Worm (Caenorhabditis elegans): ENCODE measurements around the gene C02F5.5.
A peak's percentile ranks its signal among the peaks of the same experiment; 100 is the strongest.

The C02F5.5 gene

DNA sequence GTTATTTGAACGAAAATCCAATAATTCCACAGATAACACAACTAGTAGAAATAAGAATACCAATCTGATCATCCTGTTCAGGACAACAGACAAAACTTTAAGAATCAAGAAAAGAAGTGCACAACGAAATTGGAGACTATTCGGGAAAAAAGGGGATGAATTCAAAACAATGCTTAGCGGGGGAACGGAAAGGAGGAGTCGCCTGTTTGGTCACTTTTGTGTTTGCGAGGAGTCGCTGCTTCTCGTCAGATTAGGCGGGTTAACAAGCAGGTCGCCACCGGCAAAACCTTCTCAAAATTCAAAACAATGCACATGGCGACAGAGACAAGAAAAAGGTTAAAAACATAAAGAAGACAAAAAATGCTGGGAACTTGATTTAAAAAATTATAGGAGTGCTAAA, 26.2 kb upstream of the C02F5.5 start, which contains the start of gene C30A5.10:
TSS of gene C30A5.10 (minus strand) at position 101 of the 400 bp plus-strand sequence.
- TF ChIP-seq peb-1 (tag; optimal IDR thresholded peaks at IDR 0.05) (no peak), ztf-1 (GFP tag; conservative IDR thresholded peaks at IDR 0.05) (no peak), egl-27 (tag; optimal IDR thresholded peaks at IDR 0.05) (no peak), nhr-23 (tag; optimal IDR thresholded peaks at IDR 0.05) (no peak), dmd-4 (tag; optimal IDR thresholded peaks at IDR 0.05) (no peak), zag-1 (tag; optimal IDR thresholded peaks at IDR 0.05) (no peak), nhr-237 (tag; optimal IDR thresholded peaks at IDR 0.05) (no peak), ztf-4 (tag; optimal IDR thresholded peaks at IDR 0.05) (no peak), nhr-129 (tag; optimal IDR thresholded peaks at IDR 0.05) (no peak), alr-1 (tag; optimal IDR thresholded peaks at IDR 0.05) (no peak), sma-3 (GFP tag; optimal IDR thresholded peaks at IDR 0.05) (no peak)

DNA sequence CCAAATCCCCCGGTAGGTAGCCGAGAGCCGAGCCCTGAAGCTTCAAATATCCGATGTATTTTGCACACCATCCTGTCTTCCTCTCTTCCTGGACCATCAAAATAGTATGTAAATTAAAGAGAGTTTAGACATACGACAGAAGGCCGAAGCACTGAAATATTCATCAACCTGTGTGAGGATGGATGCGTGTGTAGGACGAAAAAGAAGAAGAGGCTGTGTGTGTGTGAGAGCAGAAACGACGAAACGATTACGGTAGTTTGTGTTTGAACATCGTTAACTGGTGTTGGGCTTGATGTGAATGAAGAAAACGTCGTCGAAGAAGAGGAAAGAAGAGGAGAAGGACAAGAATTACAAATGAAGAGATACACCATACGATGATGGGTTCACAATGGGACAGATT, 24.4 kb upstream of the C02F5.5 start:
- no peak for TF ChIP-seq mdl-1 (tag; optimal IDR thresholded peaks at IDR 0.05)
- no peak for TF ChIP-seq ceh-82 (tag; optimal IDR thresholded peaks at IDR 0.05)
- TF ChIP-seq dmd-4 (tag; optimal IDR thresholded peaks at IDR 0.05), result no peak
- TF ChIP-seq lsy-2 (tag; optimal IDR thresholded peaks at IDR 0.05), result peak in 1 of 2 experiments; percentile 54
- TF ChIP-seq C34F6.9 (tag; optimal IDR thresholded peaks at IDR 0.05), result peak; percentile 17
- peak; percentile 49 for TF ChIP-seq unc-55 (GFP tag; optimal IDR thresholded peaks at IDR 0.05)
- peak; percentile 14 for TF ChIP-seq nhr-129 (tag; optimal IDR thresholded peaks at IDR 0.05)
- TF ChIP-seq nhr-11 (tag; optimal IDR thresholded peaks at IDR 0.05), result no peak
- TF ChIP-seq skn-1 (tag; optimal IDR thresholded peaks at IDR 0.05), result no peak

DNA sequence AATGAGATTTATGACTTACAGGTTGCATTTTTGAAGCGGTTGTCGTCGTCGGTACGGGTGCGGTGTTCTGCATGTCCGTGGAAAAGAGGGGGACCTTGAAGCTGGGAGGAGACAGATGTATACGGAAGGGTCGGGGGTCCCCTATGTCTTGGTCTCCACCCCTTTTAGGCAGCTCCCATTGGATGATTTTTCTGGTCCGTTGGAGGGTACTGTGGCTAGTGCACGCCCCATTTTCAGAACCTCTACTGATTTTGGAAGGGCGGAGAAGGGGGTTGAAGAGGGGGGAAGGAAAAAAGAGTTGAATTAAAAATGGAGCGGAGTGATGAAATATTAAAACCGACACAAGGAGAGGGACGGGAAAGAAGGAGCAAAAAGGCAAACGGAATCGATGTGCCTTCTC, 19.8 kb upstream of the C02F5.5 start, which contains the start of gene unc-86:
TSS of gene unc-86 (minus strand) at position 113 of the 400 bp plus-strand sequence.
- TF ChIP-seq nhr-25 (tag; optimal IDR thresholded peaks at IDR 0.05) (no peak), C34F6.9 (tag; optimal IDR thresholded peaks at IDR 0.05) (no peak), unc-55 (GFP tag; optimal IDR thresholded peaks at IDR 0.05) (peak; percentile 4), lin-13 (GFP tag; optimal IDR thresholded peaks at IDR 0.05) (no peak), F13H6.1 (tag; optimal IDR thresholded peaks at IDR 0.05) (no peak), unc-62 (GFP tag; optimal IDR thresholded peaks at IDR 0.05) (no peak)

DNA sequence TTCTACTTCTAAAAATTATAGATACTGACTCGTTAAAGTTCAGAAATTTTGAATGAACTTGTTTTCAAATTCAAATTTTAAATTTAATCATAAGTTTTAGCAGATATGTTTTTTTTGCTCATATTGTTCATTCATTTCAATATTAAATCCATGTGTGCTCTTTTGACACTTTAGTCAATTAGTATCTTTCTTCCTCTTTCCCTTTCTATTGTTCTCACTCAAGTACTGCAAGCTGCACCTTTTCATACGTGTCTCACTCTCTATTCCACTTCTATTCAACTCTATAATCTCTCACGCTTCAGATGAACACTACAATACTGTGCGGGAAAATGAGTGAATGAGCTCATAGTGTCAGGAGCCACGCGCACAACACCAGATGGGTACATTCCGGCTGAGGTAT, 18.1 kb upstream of the C02F5.5 start, which contains the start of gene C30A5.16:
TSS of gene C30A5.16 (plus strand) at position 301 of the 400 bp plus-strand sequence.
- TF ChIP-seq lin-39 (tag; optimal IDR thresholded peaks at IDR 0.05) (no peak), nhr-237 (tag; optimal IDR thresholded peaks at IDR 0.05) (no peak), alr-1 (tag; optimal IDR thresholded peaks at IDR 0.05) (no peak)

DNA sequence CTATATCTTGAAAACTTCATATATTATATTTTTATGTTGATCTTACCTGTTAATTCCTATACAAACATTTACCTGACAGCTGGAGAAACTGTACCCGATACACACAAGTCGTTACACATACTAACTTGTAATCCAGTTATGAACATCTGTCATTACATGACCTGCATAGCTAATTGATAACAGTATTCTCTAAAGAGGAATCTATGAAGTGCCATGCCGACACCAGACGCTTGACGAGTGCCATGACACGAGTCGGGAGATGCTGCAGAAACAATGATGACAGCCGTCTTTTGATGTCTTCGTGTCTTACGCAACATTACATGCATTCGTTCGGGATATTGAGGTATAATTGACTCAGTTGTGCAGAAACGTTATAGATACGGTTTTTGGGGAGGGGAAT, 15.9 kb upstream of the C02F5.5 start:
- no peak for TF ChIP-seq nhr-23 (tag; optimal IDR thresholded peaks at IDR 0.05)
- TF ChIP-seq ceh-82 (tag; optimal IDR thresholded peaks at IDR 0.05), result no peak
- no peak for TF ChIP-seq mab-5 (tag; optimal IDR thresholded peaks at IDR 0.05)

DNA sequence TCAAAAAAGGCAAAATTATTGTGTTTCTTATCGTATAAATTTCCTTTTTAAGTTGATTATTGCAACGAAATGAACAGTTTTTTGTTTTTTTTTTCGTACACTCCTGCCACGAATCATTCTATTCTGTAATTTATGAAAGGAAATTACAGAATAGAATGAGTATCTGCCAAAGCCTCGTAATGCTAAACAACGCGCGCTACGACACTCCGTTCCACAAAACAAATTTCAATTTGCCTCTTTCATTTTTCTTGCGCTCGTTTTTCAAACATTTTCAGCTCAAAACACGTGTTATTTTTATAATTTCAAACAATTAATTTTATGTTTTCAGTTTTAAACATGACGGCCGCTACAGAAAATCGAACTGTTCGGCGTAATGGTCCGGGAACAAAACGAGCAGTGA, 11.2 kb upstream of the C02F5.5 start, which contains the start of gene mob-4:
TSS of gene mob-4 (plus strand) at position 329 of the 400 bp plus-strand sequence.
- TF ChIP-seq lsy-2 (tag; optimal IDR thresholded peaks at IDR 0.05) (peak in 1 of 2 experiments; percentile 32), zag-1 (tag; optimal IDR thresholded peaks at IDR 0.05) (no peak), unc-55 (GFP tag; optimal IDR thresholded peaks at IDR 0.05) (peak; percentile 32)

DNA sequence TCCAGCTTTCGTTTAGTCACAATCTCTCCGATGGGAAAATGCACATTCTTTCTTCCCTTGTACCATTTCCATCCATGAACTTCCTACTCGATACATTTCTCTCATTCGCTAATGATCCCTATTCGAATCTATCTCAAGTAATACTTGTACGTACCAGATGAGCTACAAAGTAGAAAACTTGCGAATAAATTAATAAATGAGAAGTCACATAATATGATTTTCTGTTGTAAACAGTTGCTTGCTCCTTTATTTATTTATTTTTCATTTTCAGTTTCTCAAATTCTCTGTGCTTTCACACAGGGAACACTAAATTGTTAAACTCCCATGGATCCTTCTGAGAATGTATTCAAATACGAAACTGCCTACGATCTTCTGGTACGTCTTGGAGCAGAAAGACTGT, 9.8 kb upstream of the C02F5.5 start, which contains the start of gene rfs-1:
TSS of gene rfs-1 (plus strand) at position 301 of the 400 bp plus-strand sequence.
- TF ChIP-seq unc-55 (GFP tag; optimal IDR thresholded peaks at IDR 0.05), result no peak
- TF ChIP-seq sma-3 (GFP tag; optimal IDR thresholded peaks at IDR 0.05), result no peak
- TF ChIP-seq unc-39 (tag; optimal IDR thresholded peaks at IDR 0.05), result no peak
- TF ChIP-seq elt-1 (tag; optimal IDR thresholded peaks at IDR 0.05), result no peak
- TF ChIP-seq ztf-4 (tag; optimal IDR thresholded peaks at IDR 0.05), result no peak
- no peak for TF ChIP-seq gmeb-1 (tag; optimal IDR thresholded peaks at IDR 0.05)

DNA sequence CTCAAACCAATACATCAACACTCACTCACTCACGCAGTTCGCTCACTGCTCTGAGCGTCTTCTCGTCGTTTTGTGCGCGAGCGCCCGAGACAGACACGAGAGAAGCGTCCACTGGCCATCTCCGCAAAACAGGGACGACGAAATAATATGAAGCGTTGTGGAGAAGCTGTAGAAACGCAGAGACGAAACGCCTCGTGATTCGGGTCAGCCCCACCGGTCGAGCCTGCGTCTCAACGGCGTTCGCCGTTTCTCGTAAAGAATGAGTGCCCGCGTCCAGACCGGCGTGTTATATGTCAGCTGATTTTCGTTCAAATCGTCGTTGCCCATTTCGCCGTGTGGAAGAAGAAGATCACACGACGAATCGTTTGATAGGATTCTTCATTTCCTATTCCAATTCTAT, 8.5 kb upstream of the C02F5.5 start, which contains the start of gene fbxl-1:
TSS of gene fbxl-1 (plus strand) at position 320 of the 400 bp plus-strand sequence.
- TF ChIP-seq unc-62 (GFP tag; optimal IDR thresholded peaks at IDR 0.05) (no peak), skn-1 (tag; optimal IDR thresholded peaks at IDR 0.05) (no peak), elt-3 (tag; optimal IDR thresholded peaks at IDR 0.05) (no peak), ztf-11 (tag; optimal IDR thresholded peaks at IDR 0.05) (no peak), F13H6.1 (tag; optimal IDR thresholded peaks at IDR 0.05) (peak; percentile 87), ama-1 (optimal IDR thresholded peaks at IDR 0.05) (no peak), nhr-12 (tag; optimal IDR thresholded peaks at IDR 0.05) (no peak), zag-1 (tag; optimal IDR thresholded peaks at IDR 0.05) (peak; percentile 66), gmeb-1 (tag; optimal IDR thresholded peaks at IDR 0.05) (peak; percentile 44), mbf-1 (tag; optimal IDR thresholded peaks at IDR 0.05) (no peak), nhr-11 (tag; optimal IDR thresholded peaks at IDR 0.05) (no peak), lin-39 (tag; optimal IDR thresholded peaks at IDR 0.05) (no peak), nhr-77 (tag; optimal IDR thresholded peaks at IDR 0.05) (no peak), egl-27 (tag; optimal IDR thresholded peaks at IDR 0.05) (peak; percentile 30), blmp-1 (tag; optimal IDR thresholded peaks at IDR 0.05; ENCODE audit: insufficient read depth) (no peak), nhr-23 (tag; optimal IDR thresholded peaks at IDR 0.05) (no peak), lin-11 (tag; optimal IDR thresholded peaks at IDR 0.05) (peak; percentile 92), ztf-4 (tag; optimal IDR thresholded peaks at IDR 0.05) (peak; percentile 38), unc-55 (GFP tag; optimal IDR thresholded peaks at IDR 0.05) (peak; percentile 76), mdl-1 (tag; optimal IDR thresholded peaks at IDR 0.05) (peak; percentile 78 to 92), nhr-129 (tag; optimal IDR thresholded peaks at IDR 0.05) (peak; percentile 91), lin-13 (GFP tag; optimal IDR thresholded peaks at IDR 0.05) (peak; percentile 51), dmd-4 (tag; optimal IDR thresholded peaks at IDR 0.05) (no peak), sem-4 (tag; optimal IDR thresholded peaks at IDR 0.05) (peak; percentile 88)
